Fruit fly (Drosophila melanogaster): ENCODE measurements around the gene Hakai.

The Hakai gene

dm6 chr2L:19575626-19576298 is 6.5 kb downstream of the Hakai start (continued):
- TF ChIP-seq CG11456 (GFP tag; IDR thresholded peaks at IDR 0.05), result peak; percentile 94
- peak; percentile 94 for TF ChIP-seq NC2β (GFP tag; optimal IDR thresholded peaks at IDR 0.05)
- peak; percentile 35 for TF ChIP-seq MTF-1 (GFP tag; optimal IDR thresholded peaks at IDR 0.05; ENCODE audit: borderline replicate concordance)
- no peak for TF ChIP-seq br (optimal IDR thresholded peaks at IDR 0.05)
- peak; percentile 91 for TF ChIP-seq nau (GFP tag; optimal IDR thresholded peaks at IDR 0.05)
- TF ChIP-seq zen2 (GFP tag; IDR thresholded peaks at IDR 0.05; ENCODE audit: partially characterized antibody), result 0 out of 3 replicates have a peak, but pooled peaks have one; percentile 18
- TF ChIP-seq pros (GFP tag; optimal IDR thresholded peaks at IDR 0.05), result peak; percentile 93
- TF ChIP-seq tx (GFP tag; optimal IDR thresholded peaks at IDR 0.05), result peak; percentile 96
- peak; percentile 87 for TF ChIP-seq CG10274 (GFP tag; optimal IDR thresholded peaks at IDR 0.05)
- TF ChIP-seq Rx (GFP tag; IDR thresholded peaks at IDR 0.05), result peak; percentile 92
- TF ChIP-seq hth (optimal IDR thresholded peaks at IDR 0.05), result no peak
- TF ChIP-seq D19B (GFP tag; optimal IDR thresholded peaks at IDR 0.05), result peak; percentile 92
- peak; percentile 86 for TF ChIP-seq Oaz (GFP tag; IDR thresholded peaks at IDR 0.05)
- TF ChIP-seq p53 (GFP tag; optimal IDR thresholded peaks at IDR 0.05), result peak; percentile 91
- TF ChIP-seq sr (GFP tag; IDR thresholded peaks at IDR 0.05), result 0 out of 3 replicates have a peak, but pooled peaks have one; percentile 44
- TF ChIP-seq Ravus (GFP tag; IDR thresholded peaks at IDR 0.05), result peak; percentile 87
- peak; percentile 94 for TF ChIP-seq CG17568 (GFP tag; optimal IDR thresholded peaks at IDR 0.05)
- peak; percentile 97 for TF ChIP-seq CG31441 (GFP tag; IDR thresholded peaks at IDR 0.05)
- TF ChIP-seq dati (GFP tag; IDR thresholded peaks at IDR 0.05), result no peak; the same call in 1 of the 2 replicates
- TF ChIP-seq CG6654 (GFP tag; optimal IDR thresholded peaks at IDR 0.05), result peak; percentile 89
- peak; percentile 59; the same call in 1 of the 2 replicates for TF ChIP-seq CG32767 (GFP tag; IDR thresholded peaks at IDR 0.05)
- TF ChIP-seq ssp (GFP tag; IDR thresholded peaks at IDR 0.05), result peak; percentile 85
- TF ChIP-seq CG16863 (GFP tag; optimal IDR thresholded peaks at IDR 0.05), result peak; percentile 95
- TF ChIP-seq CG1832 (GFP tag; optimal IDR thresholded peaks at IDR 0.05), result peak; percentile 77
- peak; percentile 89 for TF ChIP-seq Spps (tag; optimal IDR thresholded peaks at IDR 0.05)
- TF ChIP-seq CG9437 (GFP tag; optimal IDR thresholded peaks at IDR 0.05), result peak; percentile 94
- peak; percentile 76; the same call in 2 of the 3 replicates for TF ChIP-seq otp (GFP tag; IDR thresholded peaks at IDR 0.05)
- TF ChIP-seq CG3726 (GFP tag; IDR thresholded peaks at IDR 0.05), result peak; percentile 93; the same call in 2 of the 3 replicates
- TF ChIP-seq Scr (GFP tag; IDR thresholded peaks at IDR 0.05; ENCODE audit: partially characterized antibody), result no peak
- TF ChIP-seq CG12219 (GFP tag; optimal IDR thresholded peaks at IDR 0.05), result peak; percentile 93
- peak; percentile 50 for TF ChIP-seq Tbp (GFP tag; optimal IDR thresholded peaks at IDR 0.05)
- peak; percentile 75 for TF ChIP-seq CG31365 (tag; optimal IDR thresholded peaks at IDR 0.05)
- TF ChIP-seq CG9727 (GFP tag; optimal IDR thresholded peaks at IDR 0.05), result peak; percentile 98
- TF ChIP-seq dysf (GFP tag; IDR thresholded peaks at IDR 0.05), result peak; percentile 98
- peak; percentile 96 for TF ChIP-seq emc (GFP tag; optimal IDR thresholded peaks at IDR 0.05)
- TF ChIP-seq HLH4C (GFP tag; IDR thresholded peaks at IDR 0.05; ENCODE audit: partially characterized antibody), result no peak
- peak; percentile 92 for TF ChIP-seq vvl (GFP tag; IDR thresholded peaks at IDR 0.05)
- peak; percentile 90 for TF ChIP-seq CG33213 (GFP tag; optimal IDR thresholded peaks at IDR 0.05)
- TF ChIP-seq CG12155 (GFP tag; optimal IDR thresholded peaks at IDR 0.05), result peak; percentile 94
- TF ChIP-seq CG5245 (GFP tag; optimal IDR thresholded peaks at IDR 0.05), result peak; percentile 93
- peak; percentile 92 for TF ChIP-seq D19A (tag; optimal IDR thresholded peaks at IDR 0.05)
- peak; percentile 98 for TF ChIP-seq mam (GFP tag; optimal IDR thresholded peaks at IDR 0.05)
- peak; percentile 94 for TF ChIP-seq repo (GFP tag; optimal IDR thresholded peaks at IDR 0.05)
- no peak for TF ChIP-seq CG7745 (tag; optimal IDR thresholded peaks at IDR 0.05)
- TF ChIP-seq Hr39 (optimal IDR thresholded peaks at IDR 0.05), result no peak
- TF ChIP-seq toy (GFP tag; IDR thresholded peaks at IDR 0.05), result peak; percentile 83
- peak; percentile 90 for TF ChIP-seq H15 (GFP tag; IDR thresholded peaks at IDR 0.05)
- peak; percentile 89 for TF ChIP-seq scrt (GFP tag; optimal IDR thresholded peaks at IDR 0.05)
- TF ChIP-seq nerfin-2 (GFP tag; IDR thresholded peaks at IDR 0.05; ENCODE audit: partially characterized antibody), result no peak
- TF ChIP-seq ash1 (GFP tag; optimal IDR thresholded peaks at IDR 0.05), result no peak
- TF ChIP-seq bigmax (GFP tag; optimal IDR thresholded peaks at IDR 0.05), result peak; percentile 26

All from whole organism, embryonic.